Worm (Caenorhabditis elegans) whole organism, midembryonic: ENCODE results near the gene srt-35.
"Not testable (repeated sequence)": the region's sequence is repeated elsewhere in the genome, so short reads cannot be mapped to it uniquely, and the experiment has no call there.

Experiments used
- T22C8.4 ChIP-seq: fragments of 200-800 bp; sonication (Bioruptor generic); IDR thresholded peaks from 2 replicates; pipeline ENCODE4 v1.3.6; 2022; ENCODE audit warnings: missing genetic modification characterization, missing compliant biosample characterization
- flt-1 ChIP-seq: fragments of 200-800 bp; sonication (Bioruptor generic); IDR thresholded peaks from 2 replicates; pipeline ENCODE4 v1.3.6; 2022; ENCODE audit warnings: missing genetic modification characterization, missing compliant biosample characterization
- klf-2 ChIP-seq: fragments of 200-800 bp; sonication (Bioruptor generic); conservative IDR thresholded peaks from 2 replicates; pipeline ENCODE4 v1.3.6; 2022; ENCODE audit warnings: missing genetic modification reagents, missing genetic modification characterization, missing compliant biosample characterization
- med-1 ChIP-seq: sonication (generic microtip); optimal IDR thresholded peaks from 2 replicates; lab custom pipeline; 2017; ENCODE audit warnings: missing genetic modification characterization, mild to moderate bottlenecking, missing compliant biosample characterization, antibody characterized with exemption, missing genetic modification reagents; ENCODE audit not compliant: insufficient read depth
- ztf-29 ChIP-seq: fragments of 200-800 bp; sonication (Bioruptor generic); IDR thresholded peaks from 2 replicates; pipeline ENCODE4 v1.3.6; 2022; ENCODE audit warnings: missing genetic modification reagents, missing genetic modification characterization, missing compliant biosample characterization

ce11 chrV:4284737-4285136 lies 20.3 kb upstream of the srt-35 start, which contains the start of gene srt-19:
- not testable (repeated sequence) for TF ChIP-seq T22C8.4 (GFP tag; lab: Robert Waterston, UW); med-1 (GFP tag; lab: Kevin White, UChicago); flt-1 (GFP tag; lab: Robert Waterston, UW); klf-2; ztf-29
